Worm (Caenorhabditis elegans): ENCODE results near the gene C39B5.6.

- TF ChIP-seq fos-1 (tag; optimal IDR thresholded peaks at IDR 0.05) (no peak), egl-27 (tag; optimal IDR thresholded peaks at IDR 0.05) (no peak)
Observed at ce11 chrIII:2255522-2255921, 57.7 kb downstream of the C39B5.6 start, which contains the start of gene fbxa-71.
